Worm (Caenorhabditis elegans) whole organism, L3 larva: ENCODE data around the gene skpo-2.

Experiments used
- fkh-10 ChIP-seq: sonication (generic microtip); optimal IDR thresholded peaks from 2 replicates; lab custom pipeline; 2017; ENCODE audit warnings: missing biosample characterization, missing genetic modification reagents, missing genetic modification characterization
- lin-15B ChIP-seq: fragments of 150-350 bp; optimal IDR thresholded peaks from 2 replicates; lab custom pipeline; 2014; ENCODE audit warnings: missing biosample characterization, missing genetic modification characterization
- mdl-1 ChIP-seq: fragments of 150-350 bp; optimal IDR thresholded peaks from 2 replicates; lab custom pipeline; 2014; ENCODE audit warnings: missing biosample characterization, missing genetic modification characterization
- unc-39 ChIP-seq: sonication (generic microtip); optimal IDR thresholded peaks from 4 replicates; lab custom pipeline; 2017; ENCODE audit warnings: missing biosample characterization, missing genetic modification characterization

- TF ChIP-seq fkh-10 (GFP tag; lab: Kevin White, UChicago), result no peak
- no peak for TF ChIP-seq mdl-1
- TF ChIP-seq lin-15B (tag; lab: Kevin White, UChicago), result no peak
- TF ChIP-seq unc-39 (tag; lab: Kevin White, UChicago), result no peak
Observed at ce11 chrII:3429400-3429799, 6.9 kb downstream of the skpo-2 start, which contains the start of gene C16C8.18.
